Worm (Caenorhabditis elegans): ENCODE measurements around the gene W07A12.4.

ce11 chrII:9145961-9146360 is at the start of gene W07A12.4:
- TF ChIP-seq ref-2 (tag; optimal IDR thresholded peaks at IDR 0.05): no peak
- TF ChIP-seq syd-9 (tag; optimal IDR thresholded peaks at IDR 0.05): no peak
- TF ChIP-seq ceh-6 (GFP tag; optimal IDR thresholded peaks at IDR 0.05): no peak
- TF ChIP-seq unc-86 (tag; optimal IDR thresholded peaks at IDR 0.05): no peak
- no peak for TF ChIP-seq fax-1 (tag; optimal IDR thresholded peaks at IDR 0.05)
- TF ChIP-seq unc-3 (GFP tag; conservative IDR thresholded peaks at IDR 0.05): no peak
- no peak for TF ChIP-seq unc-3 (tag; optimal IDR thresholded peaks at IDR 0.05)
- no peak for TF ChIP-seq ztf-16 (tag; optimal IDR thresholded peaks at IDR 0.05)
- no peak for TF ChIP-seq pag-3 (tag; optimal IDR thresholded peaks at IDR 0.05; ENCODE audit: borderline replicate concordance)
- TF ChIP-seq ets-4 (tag; optimal IDR thresholded peaks at IDR 0.05): no peak
- TF ChIP-seq F13H6.1 (tag; optimal IDR thresholded peaks at IDR 0.05): no peak
- TF ChIP-seq ceh-18 (tag; optimal IDR thresholded peaks at IDR 0.05): no peak
- no peak for TF ChIP-seq gmeb-2 (tag; optimal IDR thresholded peaks at IDR 0.05)
- TF ChIP-seq ttx-3 (tag; optimal IDR thresholded peaks at IDR 0.05): no peak
